Worm (Caenorhabditis elegans): ENCODE results near the gene B0546.5.

ce11 chrIV:3373370-3373769, 16.5 kb downstream of the B0546.5 start:
- no peak for TF ChIP-seq ztf-11 (tag; optimal IDR thresholded peaks at IDR 0.05)
- TF ChIP-seq lin-13 (tag; optimal IDR thresholded peaks at IDR 0.05) = no peak
- TF ChIP-seq nhr-28 (tag; optimal IDR thresholded peaks at IDR 0.05) = no peak
- no peak for TF ChIP-seq blmp-1 (tag; optimal IDR thresholded peaks at IDR 0.05)
- no peak for TF ChIP-seq unc-62 (GFP tag; optimal IDR thresholded peaks at IDR 0.05)
- no peak for TF ChIP-seq flh-1 (GFP tag; optimal IDR thresholded peaks at IDR 0.05)
- TF ChIP-seq ceh-39 (tag; optimal IDR thresholded peaks at IDR 0.05) = no peak
- no peak for TF ChIP-seq elt-3 (tag; optimal IDR thresholded peaks at IDR 0.05)
- TF ChIP-seq snpc-4 (tag; optimal IDR thresholded peaks at IDR 0.05) = no peak
- no peak for TF ChIP-seq unc-39 (tag; optimal IDR thresholded peaks at IDR 0.05)
- no peak for TF ChIP-seq ham-2 (GFP tag; optimal IDR thresholded peaks at IDR 0.05)
- no peak for TF ChIP-seq lsy-2 (tag; optimal IDR thresholded peaks at IDR 0.05)
- no peak for TF ChIP-seq nhr-237 (tag; optimal IDR thresholded peaks at IDR 0.05)

Measured in whole organism, mixed stage, embryonic.